Fruit fly (Drosophila melanogaster): ENCODE results near the gene VhaM9.7-a.

Gene VhaM9.7-a

dm6 chr3L:4221792-4222191, 40.7 kb upstream of the VhaM9.7-a start:
- no peak for TF ChIP-seq CG12605 (GFP tag; IDR thresholded peaks at IDR 0.05)
- no peak for TF ChIP-seq EcR (GFP tag; optimal IDR thresholded peaks at IDR 0.05)
- no peak for TF ChIP-seq CG10348 (GFP tag; IDR thresholded peaks at IDR 0.05)
- TF ChIP-seq CG32121 (GFP tag; IDR thresholded peaks at IDR 0.05): no peak
- TF ChIP-seq Ets98B (GFP tag; IDR thresholded peaks at IDR 0.05): no peak
- no peak for TF ChIP-seq CG14655 (GFP tag; optimal IDR thresholded peaks at IDR 0.05)
- TF ChIP-seq CG17806 (tag; optimal IDR thresholded peaks at IDR 0.05): no peak
- no peak for TF ChIP-seq CG8159 (tag; optimal IDR thresholded peaks at IDR 0.05)
- no peak for TF ChIP-seq gl (tag; optimal IDR thresholded peaks at IDR 0.05)
- TF ChIP-seq CG13204 (GFP tag; optimal IDR thresholded peaks at IDR 0.05): no peak
- TF ChIP-seq CG8301 (tag; optimal IDR thresholded peaks at IDR 0.05): no peak
- TF ChIP-seq CG4496 (GFP tag; IDR thresholded peaks at IDR 0.05): no peak
- TF ChIP-seq D1 (tag; optimal IDR thresholded peaks at IDR 0.05): no peak
- no peak for TF ChIP-seq Snoo (tag; optimal IDR thresholded peaks at IDR 0.05)

- TF ChIP-seq fd96Ca (GFP tag; IDR thresholded peaks at IDR 0.05) (0 out of 3 replicates have a peak, but pooled peaks have one; percentile 36), Ets98B (GFP tag; IDR thresholded peaks at IDR 0.05) (peak; percentile 30; the same call in 1 of the 2 replicates), CG34367 (tag; optimal IDR thresholded peaks at IDR 0.05) (no peak), Snoo (tag; optimal IDR thresholded peaks at IDR 0.05) (no peak), rn (GFP tag; IDR thresholded peaks at IDR 0.05) (no peak), CG8159 (tag; optimal IDR thresholded peaks at IDR 0.05) (no peak), CG8301 (tag; optimal IDR thresholded peaks at IDR 0.05) (peak; percentile 18), gl (tag; optimal IDR thresholded peaks at IDR 0.05) (peak; percentile 8), EcR (GFP tag; optimal IDR thresholded peaks at IDR 0.05) (peak; percentile 40), CG14655 (GFP tag; optimal IDR thresholded peaks at IDR 0.05) (peak; percentile 20)
Measured at dm6 chr3L:4225647-4226470, 36.6 kb upstream of the VhaM9.7-a start.

dm6 chr3L:4227164-4227563, 35.3 kb upstream of the VhaM9.7-a start, which contains the start of gene CG46460:
Gene CG46460, minus strand, starts transcription at chr3L:4227302.
- TF ChIP-seq fd96Ca (GFP tag; IDR thresholded peaks at IDR 0.05): no peak; the same call in 2 of the 3 replicates
- no peak for TF ChIP-seq gl (tag; optimal IDR thresholded peaks at IDR 0.05)
- peak; percentile 64 for TF ChIP-seq CG13204 (GFP tag; optimal IDR thresholded peaks at IDR 0.05)
- TF ChIP-seq CG15710 (tag; optimal IDR thresholded peaks at IDR 0.05): peak; percentile 31
- peak; percentile 42 for TF ChIP-seq CG8159 (tag; optimal IDR thresholded peaks at IDR 0.05)
- no peak for TF ChIP-seq CG10348 (GFP tag; IDR thresholded peaks at IDR 0.05)
- peak; percentile 42; the same call in 1 of the 3 replicates for TF ChIP-seq CG4496 (GFP tag; IDR thresholded peaks at IDR 0.05)
- TF ChIP-seq rn (GFP tag; IDR thresholded peaks at IDR 0.05): no peak
- TF ChIP-seq D1 (tag; optimal IDR thresholded peaks at IDR 0.05): no peak
- no peak for TF ChIP-seq CG34367 (tag; optimal IDR thresholded peaks at IDR 0.05)
- peak; percentile 43; the same call in 1 of the 2 replicates for TF ChIP-seq CG12605 (GFP tag; IDR thresholded peaks at IDR 0.05)
- TF ChIP-seq Ets98B (GFP tag; IDR thresholded peaks at IDR 0.05): peak; percentile 49; the same call in 1 of the 2 replicates
- no peak for TF ChIP-seq Pif1B (GFP tag; optimal IDR thresholded peaks at IDR 0.05)
- TF ChIP-seq CG14655 (GFP tag; optimal IDR thresholded peaks at IDR 0.05): peak; percentile 8
- TF ChIP-seq EcR (GFP tag; optimal IDR thresholded peaks at IDR 0.05): peak; percentile 67
- no peak for TF ChIP-seq CG9948 (tag; optimal IDR thresholded peaks at IDR 0.05)
- peak; percentile 31; the same call in 1 of the 2 replicates for TF ChIP-seq CG32121 (GFP tag; IDR thresholded peaks at IDR 0.05)
- TF ChIP-seq CG8301 (tag; optimal IDR thresholded peaks at IDR 0.05): no peak
- TF ChIP-seq Snoo (tag; optimal IDR thresholded peaks at IDR 0.05): no peak
- no peak for TF ChIP-seq Pif1A (GFP tag; optimal IDR thresholded peaks at IDR 0.05)
- no peak for TF ChIP-seq CG17806 (tag; optimal IDR thresholded peaks at IDR 0.05)

- TF ChIP-seq fd96Ca (GFP tag; IDR thresholded peaks at IDR 0.05) (peak; percentile 99), Pif1B (GFP tag; optimal IDR thresholded peaks at IDR 0.05) (peak; percentile 97), CG9948 (tag; optimal IDR thresholded peaks at IDR 0.05) (peak; percentile 97), CG4496 (GFP tag; IDR thresholded peaks at IDR 0.05) (peak; percentile 99), Ets98B (GFP tag; IDR thresholded peaks at IDR 0.05) (peak; percentile 99), CG34367 (tag; optimal IDR thresholded peaks at IDR 0.05) (peak; percentile 99), CG15710 (tag; optimal IDR thresholded peaks at IDR 0.05) (peak; percentile 99), CG8301 (tag; optimal IDR thresholded peaks at IDR 0.05) (peak; percentile 99), CG14655 (GFP tag; optimal IDR thresholded peaks at IDR 0.05) (peak; percentile 99), CG17806 (tag; optimal IDR thresholded peaks at IDR 0.05) (peak; percentile 98), CG10348 (GFP tag; IDR thresholded peaks at IDR 0.05) (peak; percentile 97), Pif1A (GFP tag; optimal IDR thresholded peaks at IDR 0.05) (peak; percentile 98), D1 (tag; optimal IDR thresholded peaks at IDR 0.05) (peak; percentile 88), Snoo (tag; optimal IDR thresholded peaks at IDR 0.05) (peak; percentile 97), CG13204 (GFP tag; optimal IDR thresholded peaks at IDR 0.05) (peak; percentile 95), CG12605 (GFP tag; IDR thresholded peaks at IDR 0.05) (peak; percentile 99), rn (GFP tag; IDR thresholded peaks at IDR 0.05) (peak; percentile 99), gl (tag; optimal IDR thresholded peaks at IDR 0.05) (peak; percentile 97), CG8159 (tag; optimal IDR thresholded peaks at IDR 0.05) (peak; percentile 99), EcR (GFP tag; optimal IDR thresholded peaks at IDR 0.05) (peak; percentile 89), CG32121 (GFP tag; IDR thresholded peaks at IDR 0.05) (peak; percentile 99)
Measured at dm6 chr3L:4228187-4228836, 34.2 kb upstream of the VhaM9.7-a start.
